Worm (Caenorhabditis elegans) whole organism, L4 larva: ENCODE results near the gene fbxb-38.

Experiments used
- aha-1 ChIP-seq: fragments of 150-350 bp; peaks from one replicate; lab custom pipeline; 2014; ENCODE audit warnings: missing biosample characterization, missing genetic modification characterization
- ceh-28 ChIP-seq: fragments of 150-350 bp; optimal IDR thresholded peaks from 2 replicates; lab custom pipeline; 2014; ENCODE audit warnings: missing biosample characterization, missing genetic modification reagents, missing genetic modification characterization
- ceh-82 ChIP-seq: sonication (generic microtip); optimal IDR thresholded peaks from 2 replicates; lab custom pipeline; 2017; ENCODE audit warnings: missing biosample characterization, missing genetic modification characterization
- fos-1 ChIP-seq: fragments of 150-350 bp; optimal IDR thresholded peaks from 2 replicates; lab custom pipeline; 2014; ENCODE audit warnings: missing biosample characterization, missing genetic modification characterization
- pha-4 ChIP-seq, 2 experiments: fragments of 150-350 bp in 1 of 2; fragments of 200-800 bp in 1 of 2; sonication (Bioruptor generic) in 1 of 2; IDR thresholded peaks in 1 of 2; optimal IDR thresholded peaks in 1 of 2; 2 replicates each; pipeline versions ENCODE4 v1.3.6 to Lab custom; 2014 to 2022; ENCODE audit warnings: missing genetic modification characterization in 2 of 2, missing genetic modification reagents in 2 of 2, missing biosample characterization in 1 of 2, missing compliant biosample characterization in 1 of 2
- skn-1 ChIP-seq: fragments of 150-350 bp; optimal IDR thresholded peaks from 2 replicates; lab custom pipeline; 2014; ENCODE audit warnings: missing biosample characterization, missing genetic modification characterization
- ztf-11 ChIP-seq: fragments of 150-350 bp; optimal IDR thresholded peaks from 2 replicates; lab custom pipeline; 2014; ENCODE audit warnings: missing biosample characterization, missing genetic modification characterization

- no peak for TF ChIP-seq fos-1 (tag; lab: Kevin White, UChicago)
- TF ChIP-seq pha-4 (GFP tag; IDR thresholded peaks at IDR 0.05; lab: Robert Waterston, UW) = no peak
- no peak for TF ChIP-seq pha-4 (tag; optimal IDR thresholded peaks at IDR 0.05; lab: Kevin White, UChicago)
- TF ChIP-seq ceh-28 (tag; lab: Kevin White, UChicago) = no peak
- no peak for TF ChIP-seq skn-1 (tag; lab: Kevin White, UChicago)
- TF ChIP-seq aha-1 (tag; lab: Kevin White, UChicago) = no peak
- no peak for TF ChIP-seq ztf-11 (tag; lab: Kevin White, UChicago)
- TF ChIP-seq ceh-82 (tag; lab: Kevin White, UChicago) = no peak
These were observed 18.2 kb upstream of the fbxb-38 start for ce11 chrII:2186730-2187129.
